ENCODE assay signal across 1 fruit fly cellular context in genomic region chr2L:161453-162175, dm6.
TF ChIP-seq lines count a peak whose summit lies in the region.

No protein-coding gene starts in this region.

TF ChIP-seq in whole organism, embryonic, 481 proteins besides CTCF, POLR2A, EP300 and RAD21 (continued from another document):
- TF ChIP-seq lbe (GFP tag; optimal IDR thresholded peaks at IDR 0.05; lab: Kevin White, UChicago) (peak; percentile 65), vfl (GFP tag; optimal IDR thresholded peaks at IDR 0.05; lab: Kevin White, UChicago) (no peak), corto (GFP tag; optimal IDR thresholded peaks at IDR 0.05; lab: Kevin White, UChicago) (peak; percentile 74), usp (GFP tag; optimal IDR thresholded peaks at IDR 0.05; lab: Kevin White, UChicago) (no peak), CG10147 (GFP tag; optimal IDR thresholded peaks at IDR 0.05; lab: Kevin White, UChicago) (peak; percentile 26), CG17912 (GFP tag; optimal IDR thresholded peaks at IDR 0.05; lab: Kevin White, UChicago) (peak; percentile 32), CG4282 (GFP tag; optimal IDR thresholded peaks at IDR 0.05; lab: Kevin White, UChicago) (no peak), CG5180 (GFP tag; optimal IDR thresholded peaks at IDR 0.05; lab: Kevin White, UChicago) (peak; percentile 30), CG13123 (GFP tag; optimal IDR thresholded peaks at IDR 0.05; lab: Kevin White, UChicago) (no peak), CG17612 (GFP tag; IDR thresholded peaks at IDR 0.05; lab: Robert Waterston, UW) (no peak), fd102C (GFP tag; optimal IDR thresholded peaks at IDR 0.05; lab: Kevin White, UChicago) (peak; percentile 25), CG14667 (GFP tag; IDR thresholded peaks at IDR 0.05; lab: Robert Waterston, UW) (no peak), C15 (GFP tag; IDR thresholded peaks at IDR 0.05; lab: Robert Waterston, UW) (no peak), HLH54F (GFP tag; optimal IDR thresholded peaks at IDR 0.05; lab: Kevin White, UChicago) (no peak), Hr51 (GFP tag; optimal IDR thresholded peaks at IDR 0.05; lab: Kevin White, UChicago) (peak; percentile 36 to 71), zen (tag; optimal IDR thresholded peaks at IDR 0.05; lab: Kevin White, UChicago) (peak; percentile 80), pan (optimal IDR thresholded peaks at IDR 0.05; lab: Kevin White, UChicago) (no peak), pan (GFP tag; optimal IDR thresholded peaks at IDR 0.05 in 1 of 2, IDR thresholded peaks at IDR 0.05 in 1 of 2) (no peak), lmd (GFP tag; IDR thresholded peaks at IDR 0.05; lab: Robert Waterston, UW) (no peak), Dbx (GFP tag; IDR thresholded peaks at IDR 0.05; lab: Robert Waterston, UW) (no peak), klu (GFP tag; IDR thresholded peaks at IDR 0.05; lab: Robert Waterston, UW) (no peak), kni (GFP tag; optimal IDR thresholded peaks at IDR 0.05; lab: Kevin White, UChicago) (peak; percentile 99), CG31224 (GFP tag; IDR thresholded peaks at IDR 0.05; lab: Robert Waterston, UW) (no peak), CG1792 (GFP tag; optimal IDR thresholded peaks at IDR 0.05; lab: Kevin White, UChicago) (no peak), CG17186 (GFP tag; optimal IDR thresholded peaks at IDR 0.05; lab: Kevin White, UChicago) (no peak), CG7987 (GFP tag; optimal IDR thresholded peaks at IDR 0.05; lab: Kevin White, UChicago) (peak; percentile 69), NFAT (GFP tag; IDR thresholded peaks at IDR 0.05; lab: Robert Waterston, UW) (no peak), Dad (GFP tag; optimal IDR thresholded peaks at IDR 0.05; lab: Kevin White, UChicago) (no peak), ham (GFP tag; IDR thresholded peaks at IDR 0.05; lab: Robert Waterston, UW) (no peak), Oli (tag; optimal IDR thresholded peaks at IDR 0.05; lab: Kevin White, UChicago) (no peak), gt (GFP tag; IDR thresholded peaks at IDR 0.05; lab: Robert Waterston, UW) (no peak), Gug (GFP tag; IDR thresholded peaks at IDR 0.05; lab: Robert Waterston, UW) (no peak), Tbp (GFP tag; optimal IDR thresholded peaks at IDR 0.05; lab: Kevin White, UChicago) (no peak), chm (GFP tag; IDR thresholded peaks at IDR 0.05; lab: Robert Waterston, UW) (no peak), mld (GFP tag; IDR thresholded peaks at IDR 0.05; lab: Robert Waterston, UW; ENCODE audit: partially characterized antibody) (no peak), ap (GFP tag; IDR thresholded peaks at IDR 0.05; lab: Robert Waterston, UW) (no peak), CG30431 (GFP tag; optimal IDR thresholded peaks at IDR 0.05; lab: Kevin White, UChicago) (no peak), CG2678 (tag; optimal IDR thresholded peaks at IDR 0.05; lab: Kevin White, UChicago) (peak; percentile 27), NfI (GFP tag; optimal IDR thresholded peaks at IDR 0.05; lab: Kevin White, UChicago) (peak; percentile 6), Hmx (GFP tag; optimal IDR thresholded peaks at IDR 0.05; lab: Kevin White, UChicago) (no peak), Ssrp (tag; optimal IDR thresholded peaks at IDR 0.05; lab: Kevin White, UChicago) (no peak), CG33557 (GFP tag; optimal IDR thresholded peaks at IDR 0.05; lab: Kevin White, UChicago) (peak; percentile 48), CG31441 (GFP tag; IDR thresholded peaks at IDR 0.05; lab: Robert Waterston, UW) (no peak), bcd (GFP tag; optimal IDR thresholded peaks at IDR 0.05; lab: Kevin White, UChicago) (no peak), CG9727 (GFP tag; optimal IDR thresholded peaks at IDR 0.05; lab: Kevin White, UChicago) (no peak), org-1 (GFP tag; optimal IDR thresholded peaks at IDR 0.05; lab: Kevin White, UChicago) (no peak), slbo (GFP tag; IDR thresholded peaks at IDR 0.05; lab: Robert Waterston, UW) (no peak), eyg (GFP tag; optimal IDR thresholded peaks at IDR 0.05; lab: Kevin White, UChicago) (peak; percentile 12), CG7928 (GFP tag; optimal IDR thresholded peaks at IDR 0.05; lab: Kevin White, UChicago) (peak; percentile 16), Ada2b (GFP tag; IDR thresholded peaks at IDR 0.05; lab: Robert Waterston, UW) (no peak), ash1 (GFP tag; optimal IDR thresholded peaks at IDR 0.05; lab: Kevin White, UChicago) (peak; percentile 26), Rfx (GFP tag; IDR thresholded peaks at IDR 0.05; lab: Robert Waterston, UW) (no peak), chif (GFP tag; optimal IDR thresholded peaks at IDR 0.05; lab: Kevin White, UChicago) (no peak), HmgZ (tag; optimal IDR thresholded peaks at IDR 0.05; lab: Kevin White, UChicago) (peak; percentile 9), dysf (GFP tag; IDR thresholded peaks at IDR 0.05; lab: Robert Waterston, UW) (no peak), z (GFP tag; IDR thresholded peaks at IDR 0.05; lab: Robert Waterston, UW) (no peak), mam (GFP tag; optimal IDR thresholded peaks at IDR 0.05; lab: Kevin White, UChicago) (no peak), CG17385 (GFP tag; optimal IDR thresholded peaks at IDR 0.05; lab: Kevin White, UChicago) (peak; percentile 61), Xbp1 (GFP tag; optimal IDR thresholded peaks at IDR 0.05; lab: Kevin White, UChicago) (peak; percentile 36), Dref (GFP tag; IDR thresholded peaks at IDR 0.05; lab: Robert Waterston, UW) (no peak), wek (GFP tag; optimal IDR thresholded peaks at IDR 0.05; lab: Kevin White, UChicago) (peak; percentile 31), CG12391 (tag; optimal IDR thresholded peaks at IDR 0.05; lab: Kevin White, UChicago) (no peak), CG8478 (optimal IDR thresholded peaks at IDR 0.05; lab: Kevin White, UChicago) (no peak), Hand (GFP tag; optimal IDR thresholded peaks at IDR 0.05; lab: Kevin White, UChicago) (no peak), Optix (GFP tag; IDR thresholded peaks at IDR 0.05; lab: Robert Waterston, UW) (no peak), Asciz (GFP tag; optimal IDR thresholded peaks at IDR 0.05; lab: Kevin White, UChicago) (no peak), Abd-B (GFP tag; optimal IDR thresholded peaks at IDR 0.05; lab: Kevin White, UChicago) (no peak), tup (GFP tag; optimal IDR thresholded peaks at IDR 0.05; lab: Kevin White, UChicago) (no peak), knrl (GFP tag; IDR thresholded peaks at IDR 0.05; lab: Robert Waterston, UW; ENCODE audit: partially characterized antibody) (no peak), CG12744 (GFP tag; optimal IDR thresholded peaks at IDR 0.05; lab: Kevin White, UChicago) (no peak), CG11504 (tag; optimal IDR thresholded peaks at IDR 0.05; lab: Kevin White, UChicago) (no peak), CG2712 (tag; optimal IDR thresholded peaks at IDR 0.05; lab: Kevin White, UChicago) (peak; percentile 16), CG14860 (GFP tag; IDR thresholded peaks at IDR 0.05; lab: Robert Waterston, UW; ENCODE audit: partially characterized antibody) (no peak), CG2116 (GFP tag; optimal IDR thresholded peaks at IDR 0.05; lab: Kevin White, UChicago) (peak; percentile 15), oc (tag; optimal IDR thresholded peaks at IDR 0.05; lab: Kevin White, UChicago) (peak; percentile 68), tin (GFP tag; optimal IDR thresholded peaks at IDR 0.05; lab: Kevin White, UChicago) (no peak), sc (optimal IDR thresholded peaks at IDR 0.05; lab: Kevin White, UChicago) (no peak), sc (GFP tag; optimal IDR thresholded peaks at IDR 0.05; lab: Kevin White, UChicago) (no peak), D19B (GFP tag; optimal IDR thresholded peaks at IDR 0.05; lab: Kevin White, UChicago) (no peak), HLH4C (GFP tag; IDR thresholded peaks at IDR 0.05; lab: Robert Waterston, UW; ENCODE audit: partially characterized antibody) (no peak), CG3163 (GFP tag; optimal IDR thresholded peaks at IDR 0.05; lab: Kevin White, UChicago) (no peak), ewg (GFP tag; optimal IDR thresholded peaks at IDR 0.05; lab: Kevin White, UChicago) (no peak), stwl (tag; optimal IDR thresholded peaks at IDR 0.05; lab: Kevin White, UChicago) (no peak), CG12299 (tag; optimal IDR thresholded peaks at IDR 0.05; lab: Kevin White, UChicago) (peak; percentile 64), Awh (GFP tag; IDR thresholded peaks at IDR 0.05; lab: Robert Waterston, UW) (no peak), danr (GFP tag; IDR thresholded peaks at IDR 0.05; lab: Robert Waterston, UW) (no peak), Antp (GFP tag; optimal IDR thresholded peaks at IDR 0.05; lab: Kevin White, UChicago) (no peak), crc (GFP tag; optimal IDR thresholded peaks at IDR 0.05; lab: Kevin White, UChicago) (no peak), CHES-1-like (GFP tag; optimal IDR thresholded peaks at IDR 0.05; lab: Kevin White, UChicago) (peak; percentile 11)
